Worm (Caenorhabditis elegans): ENCODE results near the gene arrd-14.

arrd-14 gene

ce11 chrII:13717393-13718367 lies 34.4 kb upstream of the arrd-14 start (continued):
- TF ChIP-seq Y67H2A.10 (GFP tag; conservative IDR thresholded peaks at IDR 0.05) (no peak), snpc-1.1 (tag; optimal IDR thresholded peaks at IDR 0.05; ENCODE audit: insufficient read depth) (peak; percentile 84), ccch-3 (GFP tag; optimal IDR thresholded peaks at IDR 0.05) (no peak), cebp-1 (GFP tag; IDR thresholded peaks at IDR 0.05) (no peak), cebp-1 (tag; optimal IDR thresholded peaks at IDR 0.05) (no peak), hsf-1 (GFP tag; IDR thresholded peaks at IDR 0.05) (peak; percentile 14; the same call in 1 of the 2 replicates), nfya-1 (tag; optimal IDR thresholded peaks at IDR 0.05; ENCODE audit: borderline replicate concordance, insufficient read depth) (no peak), lin-54 (GFP tag; optimal IDR thresholded peaks at IDR 0.05) (peak; percentile 28), tbp1 (GFP tag; optimal IDR thresholded peaks at IDR 0.05) (peak; percentile 60), efl-1 (GFP tag; optimal IDR thresholded peaks at IDR 0.05) (peak; percentile 50), C06A6.2 (GFP tag; conservative IDR thresholded peaks at IDR 0.05) (no peak), B0019.2 (GFP tag; conservative IDR thresholded peaks at IDR 0.05) (no peak; the same call in 1 of the 2 replicates), ekl-4 (GFP tag; IDR thresholded peaks at IDR 0.05) (0 out of 2 replicates have a peak, but pooled peaks have one; percentile 56), nfya-2 (GFP tag; IDR thresholded peaks at IDR 0.05) (no peak), B0261.1 (tag; optimal IDR thresholded peaks at IDR 0.05) (no peak), aptf-3 (GFP tag; IDR thresholded peaks at IDR 0.05) (no peak; the same call in 1 of the 2 replicates), lsy-27 (tag; optimal IDR thresholded peaks at IDR 0.05; ENCODE audit: borderline replicate concordance, insufficient read depth) (no peak), Y53G8AR.9 (GFP tag; conservative IDR thresholded peaks at IDR 0.05) (no peak), ztf-28 (GFP tag; IDR thresholded peaks at IDR 0.05) (no peak), snpc-4 (GFP tag; optimal IDR thresholded peaks at IDR 0.05) (peak; percentile 63), snpc-4 (tag; optimal IDR thresholded peaks at IDR 0.05) (peak in 3 of 4 experiments; percentile 76 to 95 (median 89)), lag-1 (GFP tag; IDR thresholded peaks at IDR 0.05) (no peak), ztf-26 (tag; optimal IDR thresholded peaks at IDR 0.05) (no peak), mxl-1 (tag; optimal IDR thresholded peaks at IDR 0.05) (no peak), zfh-2 (GFP tag; conservative IDR thresholded peaks at IDR 0.05) (peak; percentile 30; the same call in 1 of the 2 replicates), lir-1 (GFP tag; conservative IDR thresholded peaks at IDR 0.05) (no peak), ztf-6 (GFP tag; IDR thresholded peaks at IDR 0.05) (no peak), atf-7 (tag; optimal IDR thresholded peaks at IDR 0.05) (no peak), sdz-38 (tag; optimal IDR thresholded peaks at IDR 0.05) (no peak), nhr-179 (tag; optimal IDR thresholded peaks at IDR 0.05) (no peak), gei-17 (GFP tag; optimal IDR thresholded peaks at IDR 0.05) (no peak), K12H6.12 (tag; optimal IDR thresholded peaks at IDR 0.05) (no peak), lsl-1 (GFP tag; optimal IDR thresholded peaks at IDR 0.05) (peak; percentile 60), nhr-90 (tag; optimal IDR thresholded peaks at IDR 0.05) (no peak), hlh-26 (GFP tag; conservative IDR thresholded peaks at IDR 0.05) (no peak), ztf-25 (GFP tag; IDR thresholded peaks at IDR 0.05) (no peak), madf-6 (GFP tag; IDR thresholded peaks at IDR 0.05) (peak; percentile 86), F10E7.11 (tag; optimal IDR thresholded peaks at IDR 0.05) (no peak), cebp-2 (GFP tag; IDR thresholded peaks at IDR 0.05) (no peak), ZK185.1 (tag; optimal IDR thresholded peaks at IDR 0.05; ENCODE audit: poor library complexity, severe bottlenecking) (no peak), F57C9.4 (tag; optimal IDR thresholded peaks at IDR 0.05) (no peak), snpc-1.3 (tag; optimal IDR thresholded peaks at IDR 0.05; ENCODE audit: insufficient read depth) (no peak), let-607 (tag; optimal IDR thresholded peaks at IDR 0.05) (no peak), ceh-40 (GFP tag; IDR thresholded peaks at IDR 0.05) (no peak), F22D6.2 (tag; optimal IDR thresholded peaks at IDR 0.05) (no peak), akir-1 (GFP tag; optimal IDR thresholded peaks at IDR 0.05) (no peak)

Measured in whole organism, young adult.